Worm (Caenorhabditis elegans) whole organism, L1 larva: ENCODE data around the gene pqn-80.

Experiments
- C04F5.9 ChIP-seq: sonication (generic microtip); optimal IDR thresholded peaks from 2 replicates; lab custom pipeline; 2016; ENCODE audit warnings: missing genetic modification characterization, missing compliant biosample characterization
- C34B4.2 ChIP-seq: sonication (generic microtip); optimal IDR thresholded peaks from 2 replicates; lab custom pipeline; 2017; ENCODE audit warnings: mild to moderate bottlenecking, missing genetic modification characterization, missing compliant biosample characterization
- Y116A8C.19 ChIP-seq: sonication (generic microtip); optimal IDR thresholded peaks from 2 replicates; lab custom pipeline; 2016; ENCODE audit warnings: missing compliant biosample characterization, missing genetic modification characterization, borderline replicate concordance
- aha-1 ChIP-seq: fragments of 150-350 bp; optimal IDR thresholded peaks from 2 replicates; lab custom pipeline; 2014; ENCODE audit warnings: missing biosample characterization, missing genetic modification characterization
- blmp-1 ChIP-seq: fragments of 150-350 bp; optimal IDR thresholded peaks from 2 replicates; lab custom pipeline; 2014; ENCODE audit warnings: missing biosample characterization, missing genetic modification characterization
- ceh-8 ChIP-seq: fragments of 200-800 bp; sonication (Bioruptor generic); optimal IDR thresholded peaks from 2 replicates; lab custom pipeline; 2018; ENCODE audit warnings: mild to moderate bottlenecking, missing genetic modification characterization, moderate library complexity, missing compliant biosample characterization
- ceh-82 ChIP-seq, 3 experiments: fragments of 150-350 bp in 1 of 3; sonication (generic microtip) in 2 of 3; optimal IDR thresholded peaks; 2 replicates each; lab custom pipeline; 2014 to 2017; ENCODE audit warnings: missing biosample characterization in 3 of 3, missing genetic modification characterization in 3 of 3
- ceh-88 ChIP-seq: fragments of 200-800 bp; sonication (Bioruptor generic); IDR thresholded peaks from 2 replicates; pipeline ENCODE4 v1.3.6; 2022; ENCODE audit warnings: missing genetic modification characterization, missing compliant biosample characterization
- ces-1 ChIP-seq: fragments of 150-350 bp; optimal IDR thresholded peaks from 2 replicates; lab custom pipeline; 2014; ENCODE audit warnings: missing biosample characterization, missing genetic modification reagents, missing genetic modification characterization
- dpl-1 ChIP-seq, 3 experiments: fragments of 150-350 bp in 2 of 3; sonication (generic microtip) in 1 of 3; optimal IDR thresholded peaks; 2 replicates each; lab custom pipeline; 2014 to 2017; ENCODE audit warnings: missing biosample characterization in 3 of 3, missing genetic modification characterization in 3 of 3, missing genetic modification reagents in 3 of 3
- dsc-1 ChIP-seq: sonication (generic microtip); optimal IDR thresholded peaks from 2 replicates; lab custom pipeline; 2016; ENCODE audit warnings: mild to moderate bottlenecking, missing genetic modification characterization, missing compliant biosample characterization
- efl-3 ChIP-seq: fragments of 200-800 bp; sonication (Bioruptor generic); optimal IDR thresholded peaks from 2 replicates; lab custom pipeline; 2018; ENCODE audit warnings: mild to moderate bottlenecking, missing genetic modification characterization, missing compliant biosample characterization
- egl-27 ChIP-seq, 2 experiments: fragments of 150-350 bp in 1 of 2; sonication (generic microtip); optimal IDR thresholded peaks; 3 replicates each; lab custom pipeline; 2017 to 2018; ENCODE audit warnings: missing biosample characterization in 2 of 2, missing genetic modification characterization in 2 of 2, missing genetic modification reagents in 2 of 2
- elt-2 ChIP-seq: sonication (generic microtip); optimal IDR thresholded peaks from 2 replicates; lab custom pipeline; 2016; ENCODE audit warnings: missing genetic modification characterization, mild to moderate bottlenecking, inconsistent platforms, missing compliant biosample characterization, missing genetic modification reagents
- elt-3 ChIP-seq, 6 experiments: fragments of 150-350 bp in 1 of 6; sonication (generic microtip); optimal IDR thresholded peaks; 2 replicates each; lab custom pipeline; 2017 to 2018; ENCODE audit warnings: missing biosample characterization in 6 of 6, missing genetic modification characterization in 6 of 6, inconsistent platforms in 1 of 6
- fkh-8 ChIP-seq: sonication (generic microtip); optimal IDR thresholded peaks from 2 replicates; lab custom pipeline; 2016; ENCODE audit warnings: mild to moderate bottlenecking, missing genetic modification characterization, missing compliant biosample characterization
- fos-1 ChIP-seq: fragments of 150-350 bp; optimal IDR thresholded peaks from 2 replicates; lab custom pipeline; 2014; ENCODE audit warnings: missing biosample characterization, missing genetic modification characterization
- hlh-4 ChIP-seq: sonication (generic microtip); optimal IDR thresholded peaks from 2 replicates; lab custom pipeline; 2016; ENCODE audit warnings: mild to moderate bottlenecking, missing genetic modification characterization, missing compliant biosample characterization
- hpl-2 ChIP-seq: fragments of 150-350 bp; optimal IDR thresholded peaks from 2 replicates; lab custom pipeline; 2014; ENCODE audit warnings: missing biosample characterization, missing genetic modification reagents, missing genetic modification characterization
- jun-1 ChIP-seq: fragments of 150-350 bp; optimal IDR thresholded peaks from 2 replicates; lab custom pipeline; 2014; ENCODE audit warnings: missing biosample characterization, missing genetic modification reagents, missing genetic modification characterization
- lin-13 ChIP-seq: fragments of 150-350 bp; optimal IDR thresholded peaks from 2 replicates; lab custom pipeline; 2014; ENCODE audit warnings: missing biosample characterization, missing genetic modification reagents, missing genetic modification characterization
- lin-14 ChIP-seq: fragments of 200-800 bp; sonication (Bioruptor generic); optimal IDR thresholded peaks from 2 replicates; lab custom pipeline; 2018; ENCODE audit warnings: mild to moderate bottlenecking, missing genetic modification characterization, moderate library complexity, missing compliant biosample characterization
- lin-15B ChIP-seq: fragments of 150-350 bp; sonication (generic microtip); optimal IDR thresholded peaks from 3 replicates; lab custom pipeline; 2014; ENCODE audit warnings: missing biosample characterization, missing genetic modification characterization
- lin-35 ChIP-seq, 2 experiments: fragments of 150-350 bp; optimal IDR thresholded peaks; 2 replicates each; lab custom pipeline; 2014; ENCODE audit warnings: missing biosample characterization in 2 of 2, missing genetic modification characterization in 2 of 2, missing genetic modification reagents in 2 of 2
- lin-39 ChIP-seq: fragments of 150-350 bp; optimal IDR thresholded peaks from 2 replicates; lab custom pipeline; 2014; ENCODE audit warnings: missing biosample characterization, missing genetic modification reagents, missing genetic modification characterization
- lir-3 ChIP-seq: sonication (generic microtip); optimal IDR thresholded peaks from 2 replicates; lab custom pipeline; 2016; ENCODE audit warnings: mild to moderate bottlenecking, missing genetic modification characterization, moderate library complexity, missing compliant biosample characterization; ENCODE audit not compliant: poor library complexity
- lsy-2 ChIP-seq, 2 experiments: fragments of 150-350 bp; optimal IDR thresholded peaks; 2 replicates each; lab custom pipeline; 2014; ENCODE audit warnings: missing biosample characterization in 2 of 2, missing genetic modification characterization in 2 of 2
- mab-9 ChIP-seq: fragments of 200-800 bp; sonication (Bioruptor generic); IDR thresholded peaks from 2 replicates; pipeline ENCODE4 v1.3.6; 2022; ENCODE audit warnings: missing genetic modification reagents, missing genetic modification characterization, missing compliant biosample characterization
- mef-2 ChIP-seq: fragments of 150-350 bp; optimal IDR thresholded peaks from 2 replicates; lab custom pipeline; 2014; ENCODE audit warnings: missing biosample characterization, missing genetic modification characterization
- mep-1 ChIP-seq: fragments of 150-350 bp; optimal IDR thresholded peaks from 2 replicates; lab custom pipeline; 2014; ENCODE audit warnings: missing biosample characterization, missing genetic modification characterization
- nhr-11 ChIP-seq: fragments of 150-350 bp; optimal IDR thresholded peaks from 2 replicates; lab custom pipeline; 2014; ENCODE audit warnings: missing biosample characterization, missing genetic modification characterization
- nhr-12 ChIP-seq: sonication (generic microtip); optimal IDR thresholded peaks from 2 replicates; lab custom pipeline; 2017; ENCODE audit warnings: missing biosample characterization, missing genetic modification characterization
- nhr-20 ChIP-seq: sonication (generic microtip); optimal IDR thresholded peaks from 2 replicates; lab custom pipeline; 2016; ENCODE audit warnings: mild to moderate bottlenecking, missing genetic modification characterization, missing compliant biosample characterization
- nhr-237 ChIP-seq: fragments of 150-350 bp; optimal IDR thresholded peaks from 2 replicates; lab custom pipeline; 2014; ENCODE audit warnings: missing biosample characterization, missing genetic modification characterization
- nhr-47 ChIP-seq: sonication (generic microtip); optimal IDR thresholded peaks from 2 replicates; lab custom pipeline; 2016; ENCODE audit warnings: mild to moderate bottlenecking, missing genetic modification characterization, moderate library complexity, missing compliant biosample characterization
- nhr-77 ChIP-seq: fragments of 150-350 bp; optimal IDR thresholded peaks from 2 replicates; lab custom pipeline; 2014; ENCODE audit warnings: missing biosample characterization, missing genetic modification characterization
- nhr-90 ChIP-seq: sonication (generic microtip); optimal IDR thresholded peaks from 2 replicates; lab custom pipeline; 2016; ENCODE audit warnings: mild to moderate bottlenecking, missing genetic modification characterization, missing compliant biosample characterization; ENCODE audit not compliant: poor library complexity
- pag-3 ChIP-seq: sonication (generic microtip); optimal IDR thresholded peaks from 2 replicates; lab custom pipeline; 2017; ENCODE audit warnings: missing genetic modification characterization, mild to moderate bottlenecking, missing compliant biosample characterization, antibody characterized with exemption, borderline replicate concordance; ENCODE audit not compliant: insufficient read depth
- pax-3 ChIP-seq: fragments of 200-800 bp; sonication (Bioruptor generic); optimal IDR thresholded peaks from 2 replicates; lab custom pipeline; 2018; ENCODE audit warnings: mild to moderate bottlenecking, missing genetic modification characterization, moderate library complexity, missing compliant biosample characterization
- rnt-1 ChIP-seq: sonication (generic microtip); optimal IDR thresholded peaks from 2 replicates; lab custom pipeline; 2016; ENCODE audit warnings: mild to moderate bottlenecking, missing genetic modification characterization, moderate library complexity, missing compliant biosample characterization
- snu-23 ChIP-seq: sonication (generic microtip); optimal IDR thresholded peaks from 2 replicates; lab custom pipeline; 2016; ENCODE audit warnings: missing genetic modification characterization, missing compliant biosample characterization
- sup-37 ChIP-seq: fragments of 200-800 bp; sonication (Bioruptor generic); optimal IDR thresholded peaks from 2 replicates; lab custom pipeline; 2018; ENCODE audit warnings: mild to moderate bottlenecking, missing genetic modification characterization, missing compliant biosample characterization
- tbx-2 ChIP-seq: sonication (generic microtip); optimal IDR thresholded peaks from 2 replicates; lab custom pipeline; 2016; ENCODE audit warnings: missing genetic modification characterization, missing compliant biosample characterization
- tlp-1 ChIP-seq: fragments of 150-350 bp; optimal IDR thresholded peaks from 2 replicates; lab custom pipeline; 2014; ENCODE audit warnings: missing biosample characterization, missing genetic modification characterization
- unc-130 ChIP-seq: fragments of 150-350 bp; optimal IDR thresholded peaks from 2 replicates; lab custom pipeline; 2017; ENCODE audit warnings: missing biosample characterization, missing genetic modification characterization, inconsistent platforms
- unc-30 ChIP-seq: sonication (generic microtip); optimal IDR thresholded peaks from 2 replicates; lab custom pipeline; 2017; ENCODE audit warnings: missing biosample characterization, missing genetic modification characterization
- unc-62 ChIP-seq: fragments of 150-350 bp; optimal IDR thresholded peaks from 2 replicates; lab custom pipeline; 2014; ENCODE audit warnings: missing biosample characterization, missing genetic modification reagents, missing genetic modification characterization
- unc-86 ChIP-seq: sonication (generic microtip); optimal IDR thresholded peaks from 2 replicates; lab custom pipeline; 2016; ENCODE audit warnings: missing genetic modification characterization, missing compliant biosample characterization
- vab-15 ChIP-seq: sonication (generic microtip); optimal IDR thresholded peaks from 2 replicates; lab custom pipeline; 2017; ENCODE audit warnings: missing genotype, mild to moderate bottlenecking, missing genetic modification characterization, missing compliant biosample characterization
- zip-4 ChIP-seq: fragments of 200-800 bp; sonication (Bioruptor generic); optimal IDR thresholded peaks from 2 replicates; lab custom pipeline; 2018; ENCODE audit warnings: mild to moderate bottlenecking, missing genetic modification characterization, moderate library complexity, missing compliant biosample characterization
- ztf-11 ChIP-seq, 2 experiments: sonication (generic microtip); optimal IDR thresholded peaks; 2 replicates each; lab custom pipeline; 2016 to 2017; ENCODE audit warnings: missing genetic modification characterization in 2 of 2, missing biosample characterization in 1 of 2, missing compliant biosample characterization in 1 of 2
- ztf-4 ChIP-seq: fragments of 150-350 bp; optimal IDR thresholded peaks from 2 replicates; lab custom pipeline; 2014; ENCODE audit warnings: missing biosample characterization, missing genetic modification characterization

The pqn-80 gene

ce11 chrIII:12687872-12688375 is 61.6 kb downstream of the pqn-80 start, which contains the start of the genes rsp-3 and spin-4 (continued):
- peak in 1 of 2 experiments; percentile 40 for TF ChIP-seq ztf-11 (tag; optimal IDR thresholded peaks at IDR 0.05; lab: Kevin White, UChicago)
- peak; percentile 86 to 93 for TF ChIP-seq lsy-2 (tag; optimal IDR thresholded peaks at IDR 0.05; lab: Kevin White, UChicago)
- TF ChIP-seq fos-1 (tag; lab: Kevin White, UChicago) = peak; percentile 68
- TF ChIP-seq lin-13 (GFP tag; lab: Kevin White, UChicago) = peak; percentile 79
- TF ChIP-seq nhr-90 = peak; percentile 55
- no peak for TF ChIP-seq C34B4.2
- TF ChIP-seq lin-39 (tag; lab: Kevin White, UChicago) = no peak
- TF ChIP-seq fkh-8 (tag; lab: Kevin White, UChicago) = peak; percentile 83
- TF ChIP-seq efl-3 (GFP tag; lab: Kevin White, UChicago) = no peak
- no peak for TF ChIP-seq lin-14 (GFP tag; lab: Kevin White, UChicago)
- TF ChIP-seq nhr-12 (tag; lab: Kevin White, UChicago) = no peak
- no peak for TF ChIP-seq vab-15 (tag; lab: Kevin White, UChicago)
- peak in 2 of 3 experiments; percentile 55 to 91 for TF ChIP-seq ceh-82 (tag; optimal IDR thresholded peaks at IDR 0.05; lab: Kevin White, UChicago)
- TF ChIP-seq nhr-237 = peak; percentile 62
- TF ChIP-seq unc-130 (tag; lab: Kevin White, UChicago) = peak; percentile 74
- TF ChIP-seq nhr-47 = peak; percentile 76
- peak; percentile 49 for TF ChIP-seq dsc-1 (tag; lab: Kevin White, UChicago)
- peak; percentile 93 to 95 for TF ChIP-seq lin-35 (GFP tag; optimal IDR thresholded peaks at IDR 0.05; lab: Kevin White, UChicago)
- no peak for TF ChIP-seq mab-9 (GFP tag; lab: Robert Waterston, UW)
- peak; percentile 36 for TF ChIP-seq jun-1 (tag; lab: Kevin White, UChicago)
- TF ChIP-seq dpl-1 (GFP tag; optimal IDR thresholded peaks at IDR 0.05; lab: Kevin White, UChicago) = peak; percentile 90 to 94 (median 91)
- TF ChIP-seq unc-86 = peak; percentile 62
- no peak for TF ChIP-seq nhr-11
- no peak for TF ChIP-seq C04F5.9
- TF ChIP-seq nhr-77 = peak; percentile 80
- peak; percentile 70 for TF ChIP-seq nhr-20 (tag; lab: Kevin White, UChicago)
- no peak for TF ChIP-seq pag-3 (tag; lab: Kevin White, UChicago)
- TF ChIP-seq blmp-1 = peak; percentile 74
- peak; percentile 85 for TF ChIP-seq snu-23
- TF ChIP-seq hpl-2 (GFP tag; lab: Kevin White, UChicago) = no peak
- TF ChIP-seq hlh-4 (tag; lab: Kevin White, UChicago) = no peak
- no peak for TF ChIP-seq tlp-1 (tag; lab: Kevin White, UChicago)
- TF ChIP-seq zip-4 = no peak
- no peak for TF ChIP-seq ceh-8 (GFP tag; lab: Kevin White, UChicago)
- TF ChIP-seq lir-3 = no peak
- no peak for TF ChIP-seq rnt-1
- TF ChIP-seq sup-37 = no peak
- TF ChIP-seq pax-3 (tag; lab: Kevin White, UChicago) = peak; percentile 63
- no peak for TF ChIP-seq unc-62 (GFP tag; lab: Kevin White, UChicago)
- TF ChIP-seq elt-3 (tag; optimal IDR thresholded peaks at IDR 0.05; lab: Kevin White, UChicago) = peak in 2 of 6 experiments; percentile 48 to 83
- TF ChIP-seq Y116A8C.19 (tag; lab: Kevin White, UChicago) = no peak
- TF ChIP-seq ceh-88 (GFP tag; lab: Robert Waterston, UW) = no peak
- peak; percentile 71 for TF ChIP-seq tbx-2 (tag; lab: Kevin White, UChicago)
- no peak for TF ChIP-seq aha-1 (tag; lab: Kevin White, UChicago)
- no peak for TF ChIP-seq ces-1 (GFP tag; lab: Kevin White, UChicago)
- TF ChIP-seq lin-15B (tag; lab: Kevin White, UChicago) = peak; percentile 92
- TF ChIP-seq egl-27 (tag; optimal IDR thresholded peaks at IDR 0.05; lab: Kevin White, UChicago) = no peak
- peak; percentile 88 for TF ChIP-seq mep-1 (tag; lab: Kevin White, UChicago)
- TF ChIP-seq elt-2 (tag; lab: Kevin White, UChicago) = no peak
- no peak for TF ChIP-seq mef-2
- no peak for TF ChIP-seq unc-30 (tag; lab: Kevin White, UChicago)
- TF ChIP-seq ztf-4 = no peak
